Worm (Caenorhabditis elegans): ENCODE data around the gene ncx-1.

ncx-1 gene

ce11 chrV:20134797-20135196, 14.3 kb upstream of the ncx-1 start:
- TF ChIP-seq repo-1 (tag; optimal IDR thresholded peaks at IDR 0.05) (no peak), zfh-2 (GFP tag; conservative IDR thresholded peaks at IDR 0.05) (peak; percentile 60; the same call in 1 of the 2 replicates), ztf-6 (GFP tag; IDR thresholded peaks at IDR 0.05) (no peak), egrh-3 (GFP tag; IDR thresholded peaks at IDR 0.05) (peak; percentile 35; the same call in 1 of the 2 replicates)

- TF ChIP-seq F52B5.7 (tag; optimal IDR thresholded peaks at IDR 0.05) (no peak), lsl-1 (GFP tag; optimal IDR thresholded peaks at IDR 0.05) (no peak), nhr-80 (tag; optimal IDR thresholded peaks at IDR 0.05) (no peak), egrh-3 (GFP tag; IDR thresholded peaks at IDR 0.05) (no peak), C17E4.6 (GFP tag; IDR thresholded peaks at IDR 0.05) (no peak), gei-17 (GFP tag; optimal IDR thresholded peaks at IDR 0.05) (no peak), madf-8 (GFP tag; conservative IDR thresholded peaks at IDR 0.05) (no peak), Y53F4B.3 (GFP tag; IDR thresholded peaks at IDR 0.05) (no peak), F37B4.10 (GFP tag; IDR thresholded peaks at IDR 0.05) (no peak), efl-1 (GFP tag; optimal IDR thresholded peaks at IDR 0.05) (no peak), ets-4 (GFP tag; optimal IDR thresholded peaks at IDR 0.05) (no peak), F10E7.11 (tag; optimal IDR thresholded peaks at IDR 0.05) (no peak), nhr-90 (tag; optimal IDR thresholded peaks at IDR 0.05) (no peak), zfh-2 (GFP tag; conservative IDR thresholded peaks at IDR 0.05) (no peak), ceh-100 (GFP tag; IDR thresholded peaks at IDR 0.05) (no peak), F39B2.1 (GFP tag; IDR thresholded peaks at IDR 0.05) (no peak), B0035.1 (tag; optimal IDR thresholded peaks at IDR 0.05) (no peak), lsy-27 (tag; optimal IDR thresholded peaks at IDR 0.05; ENCODE audit: borderline replicate concordance, insufficient read depth) (no peak), F23B12.7 (tag; optimal IDR thresholded peaks at IDR 0.05; ENCODE audit: insufficient read depth) (no peak)
These were observed 12.7 kb upstream of the ncx-1 start, which contains the start of gene ssu-1 for ce11 chrV:20133163-20133562. TSS of gene ssu-1 (minus strand) at chrV:20133263.

- TF ChIP-seq egrh-3 (GFP tag; IDR thresholded peaks at IDR 0.05): peak; percentile 68; the same call in 1 of the 2 replicates
- no peak for TF ChIP-seq F10E7.11 (tag; optimal IDR thresholded peaks at IDR 0.05)
- no peak for TF ChIP-seq ztf-25 (GFP tag; IDR thresholded peaks at IDR 0.05)
- TF ChIP-seq hrde-1 (tag; optimal IDR thresholded peaks at IDR 0.05; ENCODE audit: borderline replicate concordance): no peak
- TF ChIP-seq Y53F4B.3 (GFP tag; IDR thresholded peaks at IDR 0.05): no peak
- TF ChIP-seq zfh-2 (GFP tag; conservative IDR thresholded peaks at IDR 0.05): peak; percentile 88
- TF ChIP-seq nhr-120 (GFP tag; IDR thresholded peaks at IDR 0.05): 0 out of 2 replicates have a peak, but pooled peaks have one; percentile 31
- no peak for TF ChIP-seq sea-2 (GFP tag; IDR thresholded peaks at IDR 0.05)
- no peak for TF ChIP-seq madf-6 (GFP tag; IDR thresholded peaks at IDR 0.05)
These were observed 7.1 kb upstream of the ncx-1 start for ce11 chrV:20127543-20127942.

- TF ChIP-seq lir-1 (GFP tag; conservative IDR thresholded peaks at IDR 0.05) (no peak), tbp1 (GFP tag; optimal IDR thresholded peaks at IDR 0.05) (peak; percentile 39), D2030.7 (GFP tag; IDR thresholded peaks at IDR 0.05) (0 out of 2 replicates have a peak, but pooled peaks have one; percentile 12), egrh-3 (GFP tag; IDR thresholded peaks at IDR 0.05) (peak; percentile 68; the same call in 1 of the 2 replicates), zfh-2 (GFP tag; conservative IDR thresholded peaks at IDR 0.05) (peak; percentile 83)
These were observed 6.2 kb upstream of the ncx-1 start for ce11 chrV:20126637-20127036.

- TF ChIP-seq hmg-1.2 (GFP tag; IDR thresholded peaks at IDR 0.05): no peak
- peak; percentile 73 for TF ChIP-seq egrh-3 (GFP tag; IDR thresholded peaks at IDR 0.05)
- TF ChIP-seq zfh-2 (GFP tag; conservative IDR thresholded peaks at IDR 0.05): peak; percentile 80
These were observed 4.7 kb upstream of the ncx-1 start for ce11 chrV:20125137-20125536.
